Fruit fly (Drosophila melanogaster) whole organism, embryonic: Measurements from ENCODE around the gene Gr61a.

ENCODE experiments used
- Atf3 ChIP-seq: fragments of 200-800 bp; sonication (Bioruptor generic); optimal IDR thresholded peaks from 3 replicates; lab custom pipeline; 2016; ENCODE audit warnings: missing biosample characterization, missing genetic modification characterization
- Atf6 ChIP-seq: fragments of 200-800 bp; sonication (Bioruptor generic); IDR thresholded peaks from 2 replicates; pipeline ENCODE4 v1.3.6; 2022; ENCODE audit warnings: missing biosample characterization, missing genetic modification characterization
- BtbVII ChIP-seq: fragments of 200-800 bp; sonication (Bioruptor generic); optimal IDR thresholded peaks from 3 replicates; lab custom pipeline; 2017; ENCODE audit warnings: missing biosample characterization, mild to moderate bottlenecking, missing genetic modification characterization
- CG10321 ChIP-seq: fragments of 200-800 bp; sonication (Bioruptor generic); IDR thresholded peaks from 2 replicates; pipeline ENCODE4 v1.3.6; 2022; ENCODE audit warnings: missing biosample characterization, missing genetic modification characterization
- CG11696 ChIP-seq: fragments of 200-800 bp; sonication (Bioruptor generic); IDR thresholded peaks from 2 replicates; pipeline ENCODE4 v1.3.6; 2022; ENCODE audit warnings: missing biosample characterization, missing genetic modification characterization
- CG12744 ChIP-seq: fragments of 200-800 bp; sonication (Bioruptor generic); optimal IDR thresholded peaks from 2 replicates; lab custom pipeline; 2016; ENCODE audit warnings: missing biosample characterization, missing genetic modification characterization
- CG13894 ChIP-seq: fragments of 200-800 bp; sonication (Bioruptor generic); optimal IDR thresholded peaks from 3 replicates; lab custom pipeline; 2018; ENCODE audit warnings: missing biosample characterization, mild to moderate bottlenecking, missing genetic modification characterization, moderate library complexity
- CG15073 ChIP-seq: fragments of 200-800 bp; sonication (Bioruptor generic); optimal IDR thresholded peaks from 2 replicates; lab custom pipeline; 2016; ENCODE audit warnings: missing biosample characterization, missing genetic modification characterization
- CG17361 ChIP-seq: fragments of 200-800 bp; sonication (Bioruptor generic); IDR thresholded peaks from 3 replicates; pipeline ENCODE4 v1.3.6; 2022; ENCODE audit warnings: missing biosample characterization, missing genetic modification characterization
- CG1792 ChIP-seq: fragments of 200-800 bp; sonication (Bioruptor generic); optimal IDR thresholded peaks from 2 replicates; lab custom pipeline; 2016; ENCODE audit warnings: missing biosample characterization, missing genetic modification characterization
- CG18619 ChIP-seq: fragments of 200-800 bp; sonication (Bioruptor generic); optimal IDR thresholded peaks from 3 replicates; lab custom pipeline; 2017; ENCODE audit warnings: missing biosample characterization, mild to moderate bottlenecking, missing genetic modification characterization
- CG2120 ChIP-seq: fragments of 200-800 bp; sonication (Bioruptor generic); optimal IDR thresholded peaks from 3 replicates; lab custom pipeline; 2016; ENCODE audit warnings: missing biosample characterization, missing genetic modification characterization
- CG2889 ChIP-seq: fragments of 200-800 bp; sonication (Bioruptor generic); IDR thresholded peaks from 3 replicates; pipeline ENCODE4 v1.3.6; 2022; ENCODE audit warnings: missing biosample characterization, missing genetic modification characterization
- CG34376 ChIP-seq: fragments of 200-800 bp; sonication (Bioruptor generic); optimal IDR thresholded peaks from 2 replicates; lab custom pipeline; 2018; ENCODE audit warnings: missing biosample characterization, mild to moderate bottlenecking, missing genetic modification characterization
- CG3726 ChIP-seq: fragments of 200-800 bp; sonication (Bioruptor generic); IDR thresholded peaks from 3 replicates; pipeline ENCODE4, ENCODE4 v1.3.6; 2022; ENCODE audit warnings: missing biosample characterization, missing genetic modification characterization
- CG6854 ChIP-seq: fragments of 200-800 bp; sonication (Bioruptor generic); optimal IDR thresholded peaks from 3 replicates; lab custom pipeline; 2017; ENCODE audit warnings: missing biosample characterization, mild to moderate bottlenecking, missing genetic modification characterization
- CG7372 ChIP-seq: fragments of 200-800 bp; sonication (Bioruptor generic); IDR thresholded peaks from 2 replicates; pipeline ENCODE4 v1.3.6; 2022; ENCODE audit warnings: missing biosample characterization, missing genetic modification characterization
- CG8944 ChIP-seq: fragments of 200-800 bp; sonication (Bioruptor generic); optimal IDR thresholded peaks from 3 replicates; lab custom pipeline; 2016; ENCODE audit warnings: missing biosample characterization, missing genetic modification characterization
- CG9727 ChIP-seq: fragments of 200-800 bp; sonication (Bioruptor generic); optimal IDR thresholded peaks from 3 replicates; lab custom pipeline; 2017; ENCODE audit warnings: missing biosample characterization, mild to moderate bottlenecking, missing genetic modification characterization
- CHES-1-like ChIP-seq: fragments of 200-800 bp; sonication (Bioruptor generic); optimal IDR thresholded peaks from 2 replicates; lab custom pipeline; 2016; ENCODE audit warnings: missing biosample characterization, missing genetic modification characterization
- CTCF ChIP-seq: fragments of 200-800 bp; sonication (Bioruptor generic); optimal IDR thresholded peaks from 2 replicates; lab custom pipeline; 2017; ENCODE audit warnings: missing biosample characterization, mild to moderate bottlenecking, missing genetic modification characterization, moderate library complexity
- Chrac-16 ChIP-seq: fragments of 200-800 bp; sonication (Bioruptor generic); optimal IDR thresholded peaks from 3 replicates; lab custom pipeline; 2016; ENCODE audit warnings: missing biosample characterization, missing genetic modification characterization
- D19B ChIP-seq: fragments of 200-800 bp; sonication (Bioruptor generic); optimal IDR thresholded peaks from 2 replicates; lab custom pipeline; 2017; ENCODE audit warnings: missing biosample characterization, mild to moderate bottlenecking, missing genetic modification characterization
- Dip3 ChIP-seq: fragments of 200-800 bp; sonication (Bioruptor generic); optimal IDR thresholded peaks from 3 replicates; lab custom pipeline; 2016; ENCODE audit warnings: missing biosample characterization, missing genetic modification characterization
- Ets65A ChIP-seq: fragments of 200-800 bp; sonication (Bioruptor generic); peaks from one replicate; lab custom pipeline; 2016; ENCODE audit warnings: missing biosample characterization, missing genetic modification characterization
- GATAe ChIP-seq: fragments of 200-800 bp; sonication (Bioruptor generic); conservative IDR thresholded peaks from 2 replicates; pipeline ENCODE4 v1.3.6; 2022; ENCODE audit warnings: missing biosample characterization, missing genetic modification characterization
- HLHmδ ChIP-seq: fragments of 200-800 bp; sonication (Bioruptor generic); optimal IDR thresholded peaks from 2 replicates; lab custom pipeline; 2018; ENCODE audit warnings: missing biosample characterization, mild to moderate bottlenecking, missing genetic modification characterization, moderate library complexity
- Mad ChIP-seq: fragments of 200-800 bp; sonication (Bioruptor generic); optimal IDR thresholded peaks from 2 replicates; lab custom pipeline; 2016; ENCODE audit warnings: missing biosample characterization, missing genetic modification characterization
- Ptx1 ChIP-seq: fragments of 200-800 bp; sonication (Bioruptor generic); IDR thresholded peaks from 2 replicates; pipeline ENCODE4 v1.3.6; 2022; ENCODE audit warnings: missing biosample characterization, missing genetic modification characterization
- Spps ChIP-seq: fragments of 200-800 bp; sonication (Bioruptor generic); optimal IDR thresholded peaks from 2 replicates; lab custom pipeline; 2018; ENCODE audit warnings: missing biosample characterization, mild to moderate bottlenecking, missing genetic modification characterization
- Usf ChIP-seq: fragments of 200-800 bp; sonication (Bioruptor generic); optimal IDR thresholded peaks from 2 replicates; lab custom pipeline; 2017; ENCODE audit warnings: missing genotype, missing biosample characterization, missing genetic modification characterization
- Vsx1 ChIP-seq: fragments of 200-800 bp; sonication (Bioruptor generic); optimal IDR thresholded peaks from 2 replicates; lab custom pipeline; 2017; ENCODE audit warnings: missing biosample characterization, mild to moderate bottlenecking, missing genetic modification characterization, missing genetic modification reagents
- Xbp1 ChIP-seq: fragments of 200-800 bp; sonication (Bioruptor generic); optimal IDR thresholded peaks from 3 replicates; lab custom pipeline; 2016; ENCODE audit warnings: missing biosample characterization, mild to moderate bottlenecking, missing genetic modification characterization
- abd-A ChIP-seq: fragments of 200-800 bp; sonication (Bioruptor generic); optimal IDR thresholded peaks from 3 replicates; lab custom pipeline; 2019; ENCODE audit warnings: missing biosample characterization, mild to moderate bottlenecking, missing genetic modification characterization, moderate library complexity
- ap ChIP-seq: fragments of 200-800 bp; sonication (Bioruptor generic); IDR thresholded peaks from 2 replicates; pipeline ENCODE4 v1.3.6; 2022; ENCODE audit warnings: missing biosample characterization, missing genetic modification characterization
- cwo ChIP-seq: fragments of 200-800 bp; sonication (Bioruptor generic); optimal IDR thresholded peaks from 3 replicates; lab custom pipeline; 2017; ENCODE audit warnings: missing biosample characterization, missing genetic modification characterization, mild to moderate bottlenecking, moderate library complexity, missing genetic modification reagents
- dimm ChIP-seq: fragments of 200-800 bp; sonication (Bioruptor generic); IDR thresholded peaks from 2 replicates; pipeline ENCODE4 v1.3.6; 2022; ENCODE audit warnings: missing biosample characterization, missing genetic modification characterization
- dm ChIP-seq: fragments of 200-800 bp; sonication (Bioruptor generic); optimal IDR thresholded peaks from 3 replicates; lab custom pipeline; 2016; ENCODE audit warnings: missing biosample characterization, missing genetic modification characterization
- dmrt99B ChIP-seq: fragments of 200-800 bp; sonication (Bioruptor generic); optimal IDR thresholded peaks from 2 replicates; lab custom pipeline; 2018; ENCODE audit warnings: missing biosample characterization, mild to moderate bottlenecking, missing genetic modification characterization, moderate library complexity
- fd3F ChIP-seq: fragments of 200-800 bp; sonication (Bioruptor generic); optimal IDR thresholded peaks from 2 replicates; lab custom pipeline; 2018; ENCODE audit warnings: missing biosample characterization, mild to moderate bottlenecking, missing genetic modification characterization, moderate library complexity
- gsb-n ChIP-seq: fragments of 200-800 bp; sonication (Bioruptor generic); optimal IDR thresholded peaks from 3 replicates; lab custom pipeline; 2018; ENCODE audit warnings: missing biosample characterization, mild to moderate bottlenecking, missing genetic modification characterization
- ham ChIP-seq: fragments of 200-800 bp; sonication (Bioruptor generic); IDR thresholded peaks from 2 replicates; pipeline ENCODE4 v1.3.6; 2022; ENCODE audit warnings: missing biosample characterization, missing genetic modification characterization
- hkb ChIP-seq, 2 experiments: fragments of 200-800 bp in 1 of 2; fragments of >200 bp in 1 of 2; sonication (Bioruptor generic) in 1 of 2; IDR thresholded peaks in 1 of 2; optimal IDR thresholded peaks in 1 of 2; 2 replicates each; pipeline versions ENCODE4 v1.3.6 to Lab custom; 2017 to 2022; ENCODE audit warnings: missing biosample characterization in 1 of 2, missing genetic modification characterization in 1 of 2
- jumu ChIP-seq: fragments of 200-800 bp; sonication (Bioruptor generic); optimal IDR thresholded peaks from 3 replicates; lab custom pipeline; 2016; ENCODE audit warnings: missing biosample characterization, missing genetic modification characterization
- lab ChIP-seq: fragments of 200-800 bp; sonication (Bioruptor generic); optimal IDR thresholded peaks from 3 replicates; lab custom pipeline; 2017; ENCODE audit warnings: missing biosample characterization, missing genetic modification characterization, mild to moderate bottlenecking, moderate library complexity, missing genetic modification reagents
- nerfin-1 ChIP-seq: fragments of 200-800 bp; sonication (Bioruptor generic); optimal IDR thresholded peaks from 3 replicates; lab custom pipeline; 2019; ENCODE audit warnings: missing biosample characterization, mild to moderate bottlenecking, missing genetic modification characterization, moderate library complexity
- odd ChIP-seq: fragments of 200-800 bp; sonication (Bioruptor generic); optimal IDR thresholded peaks from 2 replicates; lab custom pipeline; 2017; ENCODE audit warnings: missing biosample characterization, mild to moderate bottlenecking, missing genetic modification characterization
- psq ChIP-seq: fragments of 200-800 bp; sonication (Bioruptor generic); optimal IDR thresholded peaks from 2 replicates; lab custom pipeline; 2017; ENCODE audit warnings: missing biosample characterization, missing genetic modification characterization
- sim ChIP-seq: fragments of 200-800 bp; sonication (Bioruptor generic); IDR thresholded peaks from 2 replicates; pipeline ENCODE4 v1.3.6; 2022; ENCODE audit warnings: missing biosample characterization, missing genetic modification characterization
- sug ChIP-seq: fragments of 200-800 bp; optimal IDR thresholded peaks from 2 replicates; lab custom pipeline; 2019; ENCODE audit warnings: missing biosample characterization, mild to moderate bottlenecking, missing genetic modification characterization, moderate library complexity
- ttk ChIP-seq: fragments of 200-800 bp; sonication (Bioruptor generic); IDR thresholded peaks from 2 replicates; pipeline ENCODE4 v2.1.2; 2022; ENCODE audit warnings: missing biosample characterization, missing genetic modification characterization
- wor ChIP-seq: fragments of 200-800 bp; sonication (Bioruptor generic); IDR thresholded peaks from 2 replicates; pipeline ENCODE4 v1.3.6; 2022; ENCODE audit warnings: missing biosample characterization, missing genetic modification characterization

The Gr61a gene

dm6 chr3L:887423-888097 is 46.3 kb downstream of the Gr61a start (continued):
- TF ChIP-seq ttk (GFP tag; lab: Robert Waterston, UW) (no peak), jumu (GFP tag; lab: Kevin White, UChicago) (no peak), Atf6 (GFP tag; lab: Robert Waterston, UW) (no peak), CG3726 (GFP tag; lab: Robert Waterston, UW) (no peak), odd (GFP tag; lab: Kevin White, UChicago) (no peak), CTCF (GFP tag; lab: Kevin White, UChicago) (no peak), gsb-n (tag; lab: Kevin White, UChicago) (no peak), sug (tag; lab: Kevin White, UChicago) (peak; percentile 84), CG2889 (GFP tag; lab: Robert Waterston, UW) (no peak), Ets65A (GFP tag; lab: Kevin White, UChicago) (peak; percentile 54), Ptx1 (GFP tag; lab: Robert Waterston, UW) (no peak), CG8944 (GFP tag; lab: Kevin White, UChicago) (no peak), Xbp1 (GFP tag; lab: Kevin White, UChicago) (no peak), GATAe (GFP tag; lab: Robert Waterston, UW) (peak; percentile 53; the same call in 1 of the 2 replicates), Chrac-16 (GFP tag; lab: Kevin White, UChicago) (no peak), Atf3 (GFP tag; lab: Kevin White, UChicago) (no peak), CG15073 (GFP tag; lab: Kevin White, UChicago) (no peak), CG17361 (GFP tag; lab: Robert Waterston, UW) (no peak), Usf (GFP tag; lab: Kevin White, UChicago) (no peak), BtbVII (GFP tag; lab: Kevin White, UChicago) (no peak), Mad (GFP tag; lab: Kevin White, UChicago) (no peak), psq (GFP tag; lab: Kevin White, UChicago) (no peak), nerfin-1 (tag; lab: Kevin White, UChicago) (peak; percentile 26), CG1792 (GFP tag; lab: Kevin White, UChicago) (no peak), CG6854 (GFP tag; lab: Kevin White, UChicago) (no peak), cwo (GFP tag; lab: Kevin White, UChicago) (no peak), CG9727 (peak; percentile 34), D19B (GFP tag; lab: Kevin White, UChicago) (no peak), dimm (GFP tag; lab: Robert Waterston, UW) (no peak), ap (no peak), CG2120 (no peak), CG10321 (GFP tag; lab: Robert Waterston, UW) (no peak), dm (GFP tag; lab: Kevin White, UChicago) (no peak), dmrt99B (tag; lab: Kevin White, UChicago) (no peak), CG18619 (no peak), CG12744 (no peak), lab (peak; percentile 47), Spps (tag; lab: Kevin White, UChicago) (no peak), HLHmδ (GFP tag; lab: Kevin White, UChicago) (peak; percentile 21), CG11696 (GFP tag; lab: Robert Waterston, UW) (no peak), Dip3 (GFP tag; lab: Kevin White, UChicago) (no peak), ham (no peak), hkb (optimal IDR thresholded peaks at IDR 0.05; lab: Kevin White, UChicago) (no peak), hkb (GFP tag; IDR thresholded peaks at IDR 0.05; lab: Robert Waterston, UW) (no peak), sim (no peak), fd3F (GFP tag; lab: Kevin White, UChicago) (no peak), Vsx1 (GFP tag; lab: Kevin White, UChicago) (peak; percentile 50), CG13894 (tag; lab: Kevin White, UChicago) (no peak), CG34376 (GFP tag; lab: Kevin White, UChicago) (peak; percentile 81), CG7372 (GFP tag; lab: Robert Waterston, UW) (no peak), abd-A (no peak), CHES-1-like (GFP tag; lab: Kevin White, UChicago) (no peak), wor (GFP tag; lab: Robert Waterston, UW) (no peak)
